Fruit fly (Drosophila melanogaster) whole organism, adult: ENCODE data around the gene BI-1.

Experiments
- CG11617 ChIP-seq: fragments of 200-800 bp; sonication (Bioruptor generic); optimal IDR thresholded peaks from 2 replicates; lab custom pipeline; 2017; ENCODE audit warnings: mild to moderate bottlenecking, missing biosample characterization, missing genetic modification reagents, missing genetic modification characterization
- CG12768 ChIP-seq: fragments of 200-800 bp; sonication (Bioruptor generic); optimal IDR thresholded peaks from 2 replicates; lab custom pipeline; 2017; ENCODE audit warnings: missing biosample characterization, missing genetic modification characterization, mild to moderate bottlenecking, moderate library complexity, missing genetic modification reagents
- CG1620 ChIP-seq: fragments of 200-800 bp; sonication (Bioruptor generic); optimal IDR thresholded peaks from 2 replicates; lab custom pipeline; 2016; ENCODE audit warnings: missing biosample characterization, missing genetic modification characterization
- CG7101 ChIP-seq: fragments of 200-800 bp; sonication (Bioruptor generic); optimal IDR thresholded peaks from 2 replicates; lab custom pipeline; 2018; ENCODE audit warnings: missing biosample characterization, mild to moderate bottlenecking, missing genetic modification characterization, moderate library complexity
- Clk ChIP-seq: fragments of 200-800 bp; sonication (Bioruptor generic); optimal IDR thresholded peaks from 2 replicates; lab custom pipeline; 2017; ENCODE audit warnings: missing biosample characterization, missing genetic modification characterization
- Crg-1 ChIP-seq: fragments of 200-800 bp; sonication (Bioruptor generic); optimal IDR thresholded peaks from 2 replicates; lab custom pipeline; 2016; ENCODE audit warnings: missing biosample characterization, missing genetic modification characterization
- Mnt ChIP-seq: fragments of 200-800 bp; sonication (Bioruptor generic); optimal IDR thresholded peaks from 2 replicates; lab custom pipeline; 2016; ENCODE audit warnings: missing biosample characterization, mild to moderate bottlenecking, missing genetic modification characterization
- cic ChIP-seq: fragments of 200-800 bp; sonication (Bioruptor generic); optimal IDR thresholded peaks from 2 replicates; lab custom pipeline; 2017; ENCODE audit warnings: missing biosample characterization, mild to moderate bottlenecking, missing genetic modification characterization, moderate library complexity
- kay ChIP-seq: fragments of 200-800 bp; sonication (Bioruptor generic); peaks from one replicate; lab custom pipeline; 2016; ENCODE audit warnings: missing biosample characterization, missing genetic modification characterization, borderline replicate concordance
- tj ChIP-seq: fragments of 200-800 bp; sonication (Bioruptor generic); optimal IDR thresholded peaks from 3 replicates; lab custom pipeline; 2017; ENCODE audit warnings: missing biosample characterization, mild to moderate bottlenecking, missing genetic modification characterization, moderate library complexity
- toe ChIP-seq: fragments of 200-800 bp; sonication (Bioruptor generic); optimal IDR thresholded peaks from 2 replicates; lab custom pipeline; 2016; ENCODE audit warnings: missing biosample characterization, missing genetic modification characterization

- TF ChIP-seq tj (GFP tag; lab: Kevin White, UChicago), result no peak
- TF ChIP-seq CG1620 (GFP tag; lab: Kevin White, UChicago), result no peak
- no peak for TF ChIP-seq CG12768
- TF ChIP-seq kay, result no peak
- no peak for TF ChIP-seq CG7101
- TF ChIP-seq Clk, result no peak
- no peak for TF ChIP-seq toe (GFP tag; lab: Kevin White, UChicago)
- TF ChIP-seq cic (GFP tag; lab: Kevin White, UChicago), result no peak
- TF ChIP-seq Crg-1 (GFP tag; lab: Kevin White, UChicago), result no peak
- TF ChIP-seq Mnt (GFP tag; lab: Kevin White, UChicago), result no peak
- TF ChIP-seq CG11617 (GFP tag; lab: Kevin White, UChicago), result no peak
Observed at dm6 chr3L:8336372-8336771, 27.6 kb upstream of the BI-1 start, which contains the start of gene Cpr66Cb.
